Worm (Caenorhabditis elegans): ENCODE measurements around the gene fox-1.
A peak's percentile ranks its signal among the peaks of the same experiment; 100 is the strongest.

Gene fox-1

DNA sequence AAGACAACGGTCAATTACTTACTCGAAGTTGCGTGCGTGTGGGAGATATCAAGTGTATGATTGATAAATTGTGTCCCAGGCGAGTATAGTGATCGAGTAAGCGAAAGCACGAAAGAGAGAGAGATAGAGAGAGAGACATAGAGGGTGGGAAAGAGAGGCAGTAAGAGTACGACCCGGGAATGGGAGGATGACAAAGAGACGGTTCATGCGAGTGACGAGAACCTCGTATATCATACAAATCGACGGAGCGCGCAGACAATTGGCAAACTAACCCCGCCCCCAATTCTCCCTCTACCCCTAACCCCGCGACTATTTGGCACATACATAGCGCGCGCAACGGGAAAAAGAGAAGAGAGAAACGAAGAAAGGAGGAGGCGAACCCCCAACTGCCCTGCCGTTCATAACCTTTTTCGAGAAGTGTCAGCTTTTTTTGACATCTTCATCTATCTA, 36.2 kb upstream of the fox-1 start, which contains the start of gene rabr-1:
Gene rabr-1, plus strand, starts transcription at position 316 of the 450 bp plus-strand sequence.
- TF ChIP-seq ceh-82 (tag; optimal IDR thresholded peaks at IDR 0.05), result peak in 1 of 3 experiments; percentile 6
- TF ChIP-seq unc-86 (tag; optimal IDR thresholded peaks at IDR 0.05), result no peak
- peak; percentile 32 for TF ChIP-seq rnt-1 (tag; optimal IDR thresholded peaks at IDR 0.05)
- TF ChIP-seq nhr-71 (tag; optimal IDR thresholded peaks at IDR 0.05), result peak; percentile 62
- TF ChIP-seq pqm-1 (tag; optimal IDR thresholded peaks at IDR 0.05), result no peak
- TF ChIP-seq nhr-47 (tag; optimal IDR thresholded peaks at IDR 0.05), result peak; percentile 43
- TF ChIP-seq snpc-4 (tag; optimal IDR thresholded peaks at IDR 0.05), result no peak
- no peak for TF ChIP-seq lin-39 (tag; optimal IDR thresholded peaks at IDR 0.05)
- peak; percentile 61 for TF ChIP-seq tbx-2 (tag; optimal IDR thresholded peaks at IDR 0.05)
- TF ChIP-seq efl-3 (GFP tag; optimal IDR thresholded peaks at IDR 0.05), result no peak
- no peak for TF ChIP-seq fos-1 (tag; optimal IDR thresholded peaks at IDR 0.05)
- TF ChIP-seq ceh-90 (tag; optimal IDR thresholded peaks at IDR 0.05), result no peak
- TF ChIP-seq unc-98 (GFP tag; IDR thresholded peaks at IDR 0.05), result no peak
- TF ChIP-seq hlh-17 (GFP tag; optimal IDR thresholded peaks at IDR 0.05; ENCODE audit: borderline replicate concordance), result no peak
- TF ChIP-seq lin-14 (GFP tag; optimal IDR thresholded peaks at IDR 0.05), result peak; percentile 91
- peak; percentile 97 for TF ChIP-seq skn-1 (tag; optimal IDR thresholded peaks at IDR 0.05)
- TF ChIP-seq vab-15 (tag; optimal IDR thresholded peaks at IDR 0.05), result peak; percentile 24
- no peak for TF ChIP-seq nhr-11 (tag; optimal IDR thresholded peaks at IDR 0.05)
- peak; percentile 54 for TF ChIP-seq irx-1 (tag; optimal IDR thresholded peaks at IDR 0.05)
- TF ChIP-seq xbp-1 (tag; optimal IDR thresholded peaks at IDR 0.05), result no peak
- TF ChIP-seq unc-130 (tag; optimal IDR thresholded peaks at IDR 0.05), result peak; percentile 69
- no peak for TF ChIP-seq aha-1 (tag; optimal IDR thresholded peaks at IDR 0.05)
- no peak for TF ChIP-seq fkh-8 (tag; optimal IDR thresholded peaks at IDR 0.05)
- TF ChIP-seq mep-1 (tag; optimal IDR thresholded peaks at IDR 0.05), result peak; percentile 41
- no peak for TF ChIP-seq C04F5.9 (tag; optimal IDR thresholded peaks at IDR 0.05)
- TF ChIP-seq tlp-1 (tag; optimal IDR thresholded peaks at IDR 0.05), result no peak
- TF ChIP-seq hlh-4 (tag; optimal IDR thresholded peaks at IDR 0.05), result no peak
- TF ChIP-seq dsc-1 (tag; optimal IDR thresholded peaks at IDR 0.05), result no peak
- no peak for TF ChIP-seq nhr-84 (tag; optimal IDR thresholded peaks at IDR 0.05)
- no peak for TF ChIP-seq ztf-11 (tag; optimal IDR thresholded peaks at IDR 0.05)
- peak; percentile 33 for TF ChIP-seq C16A3.4 (tag; optimal IDR thresholded peaks at IDR 0.05)
- no peak for TF ChIP-seq sptf-1 (tag; optimal IDR thresholded peaks at IDR 0.05)
- TF ChIP-seq zag-1 (tag; optimal IDR thresholded peaks at IDR 0.05), result no peak
- peak in 1 of 2 experiments; percentile 58 for TF ChIP-seq lsy-2 (tag; optimal IDR thresholded peaks at IDR 0.05)
- no peak for TF ChIP-seq unc-30 (tag; optimal IDR thresholded peaks at IDR 0.05)
- no peak for TF ChIP-seq ceh-63 (GFP tag; optimal IDR thresholded peaks at IDR 0.05)
- TF ChIP-seq alr-1 (tag; optimal IDR thresholded peaks at IDR 0.05; ENCODE audit: borderline replicate concordance), result no peak
- no peak for TF ChIP-seq sox-4 (tag; optimal IDR thresholded peaks at IDR 0.05)
- TF ChIP-seq F16B12.6 (tag; optimal IDR thresholded peaks at IDR 0.05), result no peak
- no peak for TF ChIP-seq nhr-76 (tag; optimal IDR thresholded peaks at IDR 0.05)
- TF ChIP-seq snu-23 (GFP tag; optimal IDR thresholded peaks at IDR 0.05), result peak; percentile 75
- no peak for TF ChIP-seq hpl-2 (GFP tag; optimal IDR thresholded peaks at IDR 0.05)
- TF ChIP-seq unc-62 (GFP tag; optimal IDR thresholded peaks at IDR 0.05), result no peak
- TF ChIP-seq elt-2 (tag; optimal IDR thresholded peaks at IDR 0.05), result no peak
- peak; percentile 45 to 46 for TF ChIP-seq lin-35 (GFP tag; optimal IDR thresholded peaks at IDR 0.05)
- peak in 1 of 3 experiments; percentile 1 for TF ChIP-seq dpl-1 (GFP tag; optimal IDR thresholded peaks at IDR 0.05)
- TF ChIP-seq nhr-77 (tag; optimal IDR thresholded peaks at IDR 0.05), result peak; percentile 22
- TF ChIP-seq ztf-4 (tag; optimal IDR thresholded peaks at IDR 0.05), result no peak
- TF ChIP-seq efl-1 (optimal IDR thresholded peaks at IDR 0.05), result peak in 1 of 2 experiments; percentile 33
- TF ChIP-seq efl-1 (GFP tag; optimal IDR thresholded peaks at IDR 0.05 in 1 of 2), result no peak
- no peak for TF ChIP-seq ces-1 (GFP tag; optimal IDR thresholded peaks at IDR 0.05)
- no peak for TF ChIP-seq Y116A8C.19 (tag; optimal IDR thresholded peaks at IDR 0.05; ENCODE audit: borderline replicate concordance)
- no peak for TF ChIP-seq aly-2 (tag; optimal IDR thresholded peaks at IDR 0.05)
- peak; percentile 62 for TF ChIP-seq nhr-19 (GFP tag; conservative IDR thresholded peaks at IDR 0.05)
- no peak for TF ChIP-seq nhr-237 (tag; optimal IDR thresholded peaks at IDR 0.05)

All from whole organism, L1 larva.